Worm (Caenorhabditis elegans) whole organism, late embryonic: ENCODE results near the gene F11C7.2.

Experiments
- ceh-48 ChIP-seq: sonication (generic microtip); optimal IDR thresholded peaks from 2 replicates; lab custom pipeline; 2016; ENCODE audit warnings: missing genetic modification characterization, inconsistent platforms, missing compliant biosample characterization
- ceh-9 ChIP-seq: sonication (generic microtip); optimal IDR thresholded peaks from 2 replicates; lab custom pipeline; 2016; ENCODE audit warnings: mild to moderate bottlenecking, missing genetic modification characterization, inconsistent platforms, missing compliant biosample characterization
- dmd-4 ChIP-seq: sonication (generic microtip); optimal IDR thresholded peaks from 2 replicates; lab custom pipeline; 2016; ENCODE audit warnings: borderline replicate concordance, missing genetic modification characterization, missing compliant biosample characterization
- eyg-1 ChIP-seq: sonication (generic microtip); optimal IDR thresholded peaks from 2 replicates; lab custom pipeline; 2016; ENCODE audit warnings: missing genotype, missing genetic modification characterization, missing compliant biosample characterization
- fkh-10 ChIP-seq: fragments of 150-350 bp; optimal IDR thresholded peaks from 2 replicates; lab custom pipeline; 2014; ENCODE audit warnings: missing biosample characterization, missing genetic modification reagents, missing genetic modification characterization
- gmeb-2 ChIP-seq: sonication (generic microtip); optimal IDR thresholded peaks from 2 replicates; lab custom pipeline; 2016; ENCODE audit warnings: missing genetic modification characterization, inconsistent platforms, missing compliant biosample characterization
- lin-11 ChIP-seq: fragments of 200-800 bp; sonication (Bioruptor generic); optimal IDR thresholded peaks from 2 replicates; lab custom pipeline; 2018; ENCODE audit warnings: mild to moderate bottlenecking, missing genetic modification characterization, missing compliant biosample characterization
- mec-3 ChIP-seq: sonication (generic microtip); optimal IDR thresholded peaks from 2 replicates; lab custom pipeline; 2016; ENCODE audit warnings: borderline replicate concordance, missing genetic modification characterization, missing compliant biosample characterization
- nhr-232 ChIP-seq: sonication (generic microtip); optimal IDR thresholded peaks from 2 replicates; lab custom pipeline; 2016; ENCODE audit warnings: missing genetic modification characterization, missing compliant biosample characterization
- pha-4 ChIP-seq: fragments of 150-350 bp; optimal IDR thresholded peaks from 2 replicates; lab custom pipeline; 2018; ENCODE audit warnings: missing biosample characterization, missing genetic modification reagents, missing genetic modification characterization
- pqm-1 ChIP-seq: sonication (generic microtip); optimal IDR thresholded peaks from 2 replicates; lab custom pipeline; 2016; ENCODE audit warnings: missing genetic modification characterization, missing compliant biosample characterization
- rnt-1 ChIP-seq: sonication (generic microtip); optimal IDR thresholded peaks from 2 replicates; lab custom pipeline; 2016; ENCODE audit warnings: missing genetic modification characterization, missing compliant biosample characterization
- sox-2 ChIP-seq: fragments of 200-800 bp; sonication (Bioruptor generic); IDR thresholded peaks from 2 replicates; pipeline ENCODE4 v1.3.6; 2022; ENCODE audit warnings: missing genetic modification reagents, missing genetic modification characterization, missing compliant biosample characterization
- tbx-2 ChIP-seq: sonication (generic microtip); optimal IDR thresholded peaks from 2 replicates; lab custom pipeline; 2016; ENCODE audit warnings: missing genetic modification characterization, missing compliant biosample characterization

ce11 chrX:17369514-17369913 is 27.1 kb upstream of the F11C7.2 start:
- TF ChIP-seq sox-2 (peak; percentile 58), dmd-4 (tag; lab: Kevin White, UChicago) (no peak), eyg-1 (tag; lab: Kevin White, UChicago) (no peak), gmeb-2 (tag; lab: Kevin White, UChicago) (no peak), rnt-1 (no peak), nhr-232 (tag; lab: Kevin White, UChicago) (no peak), pha-4 (tag; lab: Kevin White, UChicago) (no peak), pqm-1 (tag; lab: Kevin White, UChicago) (no peak), ceh-9 (tag; lab: Kevin White, UChicago) (no peak), mec-3 (tag; lab: Kevin White, UChicago) (no peak), fkh-10 (GFP tag; lab: Kevin White, UChicago) (no peak), tbx-2 (tag; lab: Kevin White, UChicago) (peak; percentile 20), lin-11 (tag; lab: Kevin White, UChicago) (no peak), ceh-48 (tag; lab: Kevin White, UChicago) (no peak)
